Worm (Caenorhabditis elegans) whole organism, L1 larva: ENCODE measurements around the gene igeg-2.

Experiments used
- C04F5.9 ChIP-seq: sonication (generic microtip); optimal IDR thresholded peaks from 2 replicates; lab custom pipeline; 2016; ENCODE audit warnings: missing genetic modification characterization, missing compliant biosample characterization
- C16A3.4 ChIP-seq: fragments of 150-350 bp; optimal IDR thresholded peaks from 2 replicates; lab custom pipeline; 2014; ENCODE audit warnings: missing biosample characterization, missing genetic modification characterization
- blmp-1 ChIP-seq: fragments of 150-350 bp; optimal IDR thresholded peaks from 2 replicates; lab custom pipeline; 2014; ENCODE audit warnings: missing biosample characterization, missing genetic modification characterization
- ceh-63 ChIP-seq: fragments of 200-800 bp; sonication (Bioruptor generic); optimal IDR thresholded peaks from 2 replicates; lab custom pipeline; 2018; ENCODE audit warnings: mild to moderate bottlenecking, missing genetic modification characterization, missing compliant biosample characterization
- ceh-82 ChIP-seq, 3 experiments: fragments of 150-350 bp in 1 of 3; sonication (generic microtip) in 2 of 3; optimal IDR thresholded peaks; 2 replicates each; lab custom pipeline; 2014 to 2017; ENCODE audit warnings: missing biosample characterization in 3 of 3, missing genetic modification characterization in 3 of 3
- dpl-1 ChIP-seq, 3 experiments: fragments of 150-350 bp in 2 of 3; sonication (generic microtip) in 1 of 3; optimal IDR thresholded peaks; 2 replicates each; lab custom pipeline; 2014 to 2017; ENCODE audit warnings: missing biosample characterization in 3 of 3, missing genetic modification characterization in 3 of 3, missing genetic modification reagents in 3 of 3
- efl-1 ChIP-seq, 4 experiments: fragments of 150-350 bp; optimal IDR thresholded peaks in 3 of 4; peaks in 1 of 4; 1 replicate in 1 of 4; 2 replicates in 3 of 4; lab custom pipeline; 2014; ENCODE audit warnings: missing biosample characterization in 2 of 4, missing genetic modification characterization in 2 of 4, missing genetic modification reagents in 2 of 4
- efl-3 ChIP-seq: fragments of 200-800 bp; sonication (Bioruptor generic); optimal IDR thresholded peaks from 2 replicates; lab custom pipeline; 2018; ENCODE audit warnings: mild to moderate bottlenecking, missing genetic modification characterization, missing compliant biosample characterization
- egl-13 ChIP-seq: sonication (generic microtip); optimal IDR thresholded peaks from 2 replicates; lab custom pipeline; 2016; ENCODE audit warnings: missing genotype, missing genetic modification reagents, missing genetic modification characterization, missing compliant biosample characterization
- elt-3 ChIP-seq, 6 experiments: fragments of 150-350 bp in 1 of 6; sonication (generic microtip); optimal IDR thresholded peaks; 2 replicates each; lab custom pipeline; 2017 to 2018; ENCODE audit warnings: missing biosample characterization in 6 of 6, missing genetic modification characterization in 6 of 6, inconsistent platforms in 1 of 6
- fkh-4 ChIP-seq: sonication (generic microtip); optimal IDR thresholded peaks from 2 replicates; lab custom pipeline; 2016; ENCODE audit warnings: missing compliant biosample characterization, missing genetic modification characterization, borderline replicate concordance
- fkh-8 ChIP-seq: sonication (generic microtip); optimal IDR thresholded peaks from 2 replicates; lab custom pipeline; 2016; ENCODE audit warnings: mild to moderate bottlenecking, missing genetic modification characterization, missing compliant biosample characterization
- isw-1 ChIP-seq: fragments of 200-800 bp; sonication (Bioruptor generic); IDR thresholded peaks from 2 replicates; pipeline ENCODE4 v1.3.6; 2022; ENCODE audit warnings: missing genetic modification characterization, missing compliant biosample characterization
- jun-1 ChIP-seq: fragments of 150-350 bp; optimal IDR thresholded peaks from 2 replicates; lab custom pipeline; 2014; ENCODE audit warnings: missing biosample characterization, missing genetic modification reagents, missing genetic modification characterization
- lin-14 ChIP-seq: fragments of 200-800 bp; sonication (Bioruptor generic); optimal IDR thresholded peaks from 2 replicates; lab custom pipeline; 2018; ENCODE audit warnings: mild to moderate bottlenecking, missing genetic modification characterization, moderate library complexity, missing compliant biosample characterization
- lin-15B ChIP-seq: fragments of 150-350 bp; sonication (generic microtip); optimal IDR thresholded peaks from 3 replicates; lab custom pipeline; 2014; ENCODE audit warnings: missing biosample characterization, missing genetic modification characterization
- lin-35 ChIP-seq, 2 experiments: fragments of 150-350 bp; optimal IDR thresholded peaks; 2 replicates each; lab custom pipeline; 2014; ENCODE audit warnings: missing biosample characterization in 2 of 2, missing genetic modification characterization in 2 of 2, missing genetic modification reagents in 2 of 2
- lir-3 ChIP-seq: sonication (generic microtip); optimal IDR thresholded peaks from 2 replicates; lab custom pipeline; 2016; ENCODE audit warnings: mild to moderate bottlenecking, missing genetic modification characterization, moderate library complexity, missing compliant biosample characterization; ENCODE audit not compliant: poor library complexity
- lsy-2 ChIP-seq, 2 experiments: fragments of 150-350 bp; optimal IDR thresholded peaks; 2 replicates each; lab custom pipeline; 2014; ENCODE audit warnings: missing biosample characterization in 2 of 2, missing genetic modification characterization in 2 of 2
- mab-9 ChIP-seq: fragments of 200-800 bp; sonication (Bioruptor generic); IDR thresholded peaks from 2 replicates; pipeline ENCODE4 v1.3.6; 2022; ENCODE audit warnings: missing genetic modification reagents, missing genetic modification characterization, missing compliant biosample characterization
- mdl-1 ChIP-seq, 2 experiments: fragments of 150-350 bp; optimal IDR thresholded peaks; 2 replicates each; lab custom pipeline; 2014 to 2017; ENCODE audit warnings: missing biosample characterization in 2 of 2, missing genetic modification characterization in 2 of 2, inconsistent platforms in 1 of 2
- nhr-20 ChIP-seq: sonication (generic microtip); optimal IDR thresholded peaks from 2 replicates; lab custom pipeline; 2016; ENCODE audit warnings: mild to moderate bottlenecking, missing genetic modification characterization, missing compliant biosample characterization
- nhr-47 ChIP-seq: sonication (generic microtip); optimal IDR thresholded peaks from 2 replicates; lab custom pipeline; 2016; ENCODE audit warnings: mild to moderate bottlenecking, missing genetic modification characterization, moderate library complexity, missing compliant biosample characterization
- nhr-71 ChIP-seq: sonication (generic microtip); optimal IDR thresholded peaks from 2 replicates; lab custom pipeline; 2016; ENCODE audit warnings: mild to moderate bottlenecking, missing genetic modification characterization, moderate library complexity, missing compliant biosample characterization
- nhr-77 ChIP-seq: fragments of 150-350 bp; optimal IDR thresholded peaks from 2 replicates; lab custom pipeline; 2014; ENCODE audit warnings: missing biosample characterization, missing genetic modification characterization
- nhr-84 ChIP-seq: sonication (generic microtip); optimal IDR thresholded peaks from 2 replicates; lab custom pipeline; 2017; ENCODE audit warnings: missing biosample characterization, missing genetic modification characterization
- nhr-90 ChIP-seq: sonication (generic microtip); optimal IDR thresholded peaks from 2 replicates; lab custom pipeline; 2016; ENCODE audit warnings: mild to moderate bottlenecking, missing genetic modification characterization, missing compliant biosample characterization; ENCODE audit not compliant: poor library complexity
- pag-3 ChIP-seq: sonication (generic microtip); optimal IDR thresholded peaks from 2 replicates; lab custom pipeline; 2017; ENCODE audit warnings: missing genetic modification characterization, mild to moderate bottlenecking, missing compliant biosample characterization, antibody characterized with exemption, borderline replicate concordance; ENCODE audit not compliant: insufficient read depth
- pax-3 ChIP-seq: fragments of 200-800 bp; sonication (Bioruptor generic); optimal IDR thresholded peaks from 2 replicates; lab custom pipeline; 2018; ENCODE audit warnings: mild to moderate bottlenecking, missing genetic modification characterization, moderate library complexity, missing compliant biosample characterization
- pqm-1 ChIP-seq: sonication (generic microtip); optimal IDR thresholded peaks from 3 replicates; lab custom pipeline; 2017; ENCODE audit warnings: missing biosample characterization, missing genetic modification characterization
- rnt-1 ChIP-seq: sonication (generic microtip); optimal IDR thresholded peaks from 2 replicates; lab custom pipeline; 2016; ENCODE audit warnings: mild to moderate bottlenecking, missing genetic modification characterization, moderate library complexity, missing compliant biosample characterization
- snpc-4 ChIP-seq: fragments of 150-350 bp; optimal IDR thresholded peaks from 2 replicates; lab custom pipeline; 2014; ENCODE audit warnings: missing biosample characterization, missing genetic modification characterization
- snu-23 ChIP-seq: sonication (generic microtip); optimal IDR thresholded peaks from 2 replicates; lab custom pipeline; 2016; ENCODE audit warnings: missing genetic modification characterization, missing compliant biosample characterization
- sox-4 ChIP-seq: sonication (generic microtip); optimal IDR thresholded peaks from 2 replicates; lab custom pipeline; 2016; ENCODE audit warnings: missing genetic modification characterization, missing compliant biosample characterization
- sptf-1 ChIP-seq: fragments of 150-350 bp; optimal IDR thresholded peaks from 2 replicates; lab custom pipeline; 2014; ENCODE audit warnings: missing biosample characterization, missing genetic modification characterization
- sup-37 ChIP-seq: fragments of 200-800 bp; sonication (Bioruptor generic); optimal IDR thresholded peaks from 2 replicates; lab custom pipeline; 2018; ENCODE audit warnings: mild to moderate bottlenecking, missing genetic modification characterization, missing compliant biosample characterization
- swsn-7 ChIP-seq: sonication (generic microtip); optimal IDR thresholded peaks from 2 replicates; lab custom pipeline; 2016; ENCODE audit warnings: missing genetic modification characterization, missing compliant biosample characterization
- unc-130 ChIP-seq: fragments of 150-350 bp; optimal IDR thresholded peaks from 2 replicates; lab custom pipeline; 2017; ENCODE audit warnings: missing biosample characterization, missing genetic modification characterization, inconsistent platforms
- unc-86 ChIP-seq: sonication (generic microtip); optimal IDR thresholded peaks from 2 replicates; lab custom pipeline; 2016; ENCODE audit warnings: missing genetic modification characterization, missing compliant biosample characterization
- vab-15 ChIP-seq: sonication (generic microtip); optimal IDR thresholded peaks from 2 replicates; lab custom pipeline; 2017; ENCODE audit warnings: missing genotype, mild to moderate bottlenecking, missing genetic modification characterization, missing compliant biosample characterization
- xbp-1 ChIP-seq: sonication (generic microtip); optimal IDR thresholded peaks from 2 replicates; lab custom pipeline; 2016; ENCODE audit warnings: missing genetic modification characterization, missing compliant biosample characterization
- zip-4 ChIP-seq: fragments of 200-800 bp; sonication (Bioruptor generic); optimal IDR thresholded peaks from 2 replicates; lab custom pipeline; 2018; ENCODE audit warnings: mild to moderate bottlenecking, missing genetic modification characterization, moderate library complexity, missing compliant biosample characterization
- ztf-11 ChIP-seq, 2 experiments: sonication (generic microtip); optimal IDR thresholded peaks; 2 replicates each; lab custom pipeline; 2016 to 2017; ENCODE audit warnings: missing genetic modification characterization in 2 of 2, missing biosample characterization in 1 of 2, missing compliant biosample characterization in 1 of 2
- ztf-4 ChIP-seq: fragments of 150-350 bp; optimal IDR thresholded peaks from 2 replicates; lab custom pipeline; 2014; ENCODE audit warnings: missing biosample characterization, missing genetic modification characterization

Gene igeg-2

DNA sequence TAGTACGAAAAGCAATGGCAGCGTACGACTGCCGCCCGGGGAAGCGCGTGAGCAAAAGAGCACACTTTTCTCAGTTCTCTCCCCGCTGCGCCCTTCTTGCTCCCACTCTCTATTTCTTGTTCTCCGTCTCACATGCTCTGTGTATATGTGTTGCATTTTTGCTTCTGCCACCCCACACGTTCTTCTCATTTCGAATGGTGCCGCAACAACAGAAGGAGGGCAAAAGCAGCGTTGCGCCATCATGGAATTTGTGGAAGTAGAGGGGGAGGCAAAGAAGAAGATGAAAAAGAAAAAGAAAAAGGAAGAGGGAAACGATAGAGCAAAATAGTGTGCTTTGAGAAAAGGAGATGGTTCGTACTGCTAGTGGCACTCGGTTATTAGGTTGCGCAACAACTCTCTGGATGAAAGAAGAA is 20.9 kb upstream of the igeg-2 start (continued):
- peak; percentile 82 for TF ChIP-seq nhr-71 (tag; lab: Kevin White, UChicago)

DNA sequence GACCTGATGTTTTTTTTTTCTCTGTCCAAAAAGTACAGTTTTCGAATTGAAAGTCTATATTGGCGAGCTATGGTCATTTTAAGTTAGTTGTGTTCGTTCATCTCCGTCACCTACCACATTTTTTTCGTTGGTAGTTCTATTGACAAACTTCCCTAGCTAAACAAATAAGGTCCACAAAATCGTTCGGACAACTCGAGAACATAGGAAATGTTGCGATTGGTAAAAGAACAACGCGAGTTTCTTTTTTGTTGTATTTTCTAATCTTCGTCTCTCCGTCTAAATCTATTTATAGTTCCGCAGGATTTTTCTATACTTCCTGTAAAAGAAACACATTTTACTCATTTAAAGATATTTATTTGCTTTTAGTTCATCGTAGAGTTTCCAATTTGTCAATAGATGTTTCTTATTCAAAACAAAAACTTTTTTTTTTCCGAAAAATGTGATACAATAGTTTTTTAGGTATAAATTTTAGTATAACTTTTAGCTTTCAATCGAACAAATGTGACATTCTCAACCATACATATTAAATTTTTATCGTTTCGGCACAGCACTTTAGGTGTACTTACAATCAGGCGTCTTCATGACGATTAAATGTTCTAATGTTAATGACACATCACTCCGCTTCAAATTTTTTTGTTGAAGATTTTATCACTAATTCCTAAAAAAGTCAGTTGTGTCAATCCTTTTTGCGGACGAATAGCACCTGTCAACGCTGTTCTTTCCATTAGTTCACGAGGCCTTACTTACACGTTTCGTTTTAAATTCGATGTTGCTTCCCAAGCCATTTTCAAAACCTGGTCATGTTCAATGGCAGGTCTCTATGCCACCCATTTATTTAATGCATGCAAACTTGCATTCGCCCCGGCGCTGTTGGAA is 20.2 kb upstream of the igeg-2 start:
- TF ChIP-seq vab-15 (tag; lab: Kevin White, UChicago): no peak
- TF ChIP-seq efl-1 (optimal IDR thresholded peaks at IDR 0.05; lab: Kevin White, UChicago): no peak
- peak in 1 of 2 experiments; percentile 59 for TF ChIP-seq efl-1 (GFP tag; optimal IDR thresholded peaks at IDR 0.05 in 1 of 2; lab: Kevin White, UChicago)
- no peak for TF ChIP-seq pax-3

DNA sequence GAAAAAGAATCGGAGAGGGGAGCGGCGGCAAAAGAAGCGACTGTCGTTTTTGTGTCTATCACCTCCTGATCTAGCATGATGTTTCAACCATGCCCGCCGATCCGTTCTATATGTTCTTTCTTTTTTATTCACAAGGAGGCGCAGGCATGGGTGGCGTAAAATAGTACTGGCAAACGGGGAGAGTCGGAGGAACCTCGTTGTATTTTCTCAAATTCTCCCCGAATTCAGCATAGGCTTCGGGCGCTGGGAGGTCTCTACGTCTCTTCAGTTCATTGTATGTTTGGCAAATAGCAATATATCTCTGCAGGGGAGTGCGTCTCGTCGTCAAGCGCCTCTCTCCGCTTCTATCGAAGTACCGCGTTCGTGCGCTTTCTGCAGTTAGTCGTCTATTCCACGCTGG is 18.8 kb upstream of the igeg-2 start, which contains the start of gene lin-14:
TSS of gene lin-14 (plus strand) at position 346 of the 400 bp plus-strand sequence.
- TF ChIP-seq nhr-84 (tag; lab: Kevin White, UChicago) (no peak), zip-4 (no peak), mab-9 (GFP tag; lab: Robert Waterston, UW) (no peak), unc-86 (tag; lab: Kevin White, UChicago) (peak; percentile 20), vab-15 (tag; lab: Kevin White, UChicago) (no peak), unc-130 (tag; lab: Kevin White, UChicago) (peak; percentile 85), mdl-1 (tag; optimal IDR thresholded peaks at IDR 0.05; lab: Kevin White, UChicago) (peak in 1 of 2 experiments; percentile 64), swsn-7 (tag; lab: Kevin White, UChicago) (peak; percentile 73), nhr-90 (peak; percentile 62), pag-3 (tag; lab: Kevin White, UChicago) (peak; percentile 38), snu-23 (GFP tag; lab: Kevin White, UChicago) (peak; percentile 86), snpc-4 (tag; lab: Kevin White, UChicago) (no peak), fkh-8 (tag; lab: Kevin White, UChicago) (peak; percentile 50), jun-1 (tag; lab: Kevin White, UChicago) (peak; percentile 60), lin-15B (tag; lab: Kevin White, UChicago) (no peak), ceh-82 (tag; optimal IDR thresholded peaks at IDR 0.05; lab: Kevin White, UChicago) (peak; percentile 14 to 64 (median 58)), egl-13 (tag; lab: Kevin White, UChicago) (peak; percentile 27), sox-4 (no peak), xbp-1 (tag; lab: Kevin White, UChicago) (peak; percentile 52), ztf-11 (tag; optimal IDR thresholded peaks at IDR 0.05; lab: Kevin White, UChicago) (no peak), lsy-2 (tag; optimal IDR thresholded peaks at IDR 0.05; lab: Kevin White, UChicago) (peak; percentile 35 to 67), dpl-1 (GFP tag; optimal IDR thresholded peaks at IDR 0.05; lab: Kevin White, UChicago) (peak in 1 of 3 experiments; percentile 13), fkh-4 (tag; lab: Kevin White, UChicago) (no peak), lin-14 (GFP tag; lab: Kevin White, UChicago) (peak; percentile 99), efl-3 (GFP tag; lab: Kevin White, UChicago) (no peak), elt-3 (tag; optimal IDR thresholded peaks at IDR 0.05; lab: Kevin White, UChicago) (peak in 2 of 6 experiments; percentile 57 to 68), isw-1 (GFP tag; lab: Robert Waterston, UW) (no peak), ceh-63 (GFP tag; lab: Kevin White, UChicago) (no peak), nhr-20 (tag; lab: Kevin White, UChicago) (peak; percentile 85), C04F5.9 (tag; lab: Kevin White, UChicago) (no peak), sptf-1 (no peak), lir-3 (tag; lab: Kevin White, UChicago) (peak; percentile 5), C16A3.4 (tag; lab: Kevin White, UChicago) (peak; percentile 62), pqm-1 (tag; lab: Kevin White, UChicago) (no peak), nhr-47 (tag; lab: Kevin White, UChicago) (peak; percentile 66), nhr-77 (peak; percentile 67), rnt-1 (tag; lab: Kevin White, UChicago) (peak; percentile 51), nhr-71 (tag; lab: Kevin White, UChicago) (peak; percentile 86), blmp-1 (tag; lab: Kevin White, UChicago) (peak; percentile 75), ztf-4 (tag; lab: Kevin White, UChicago) (peak; percentile 1), sup-37 (GFP tag; lab: Kevin White, UChicago) (peak; percentile 3), efl-1 (optimal IDR thresholded peaks at IDR 0.05; lab: Kevin White, UChicago) (peak; percentile 25 to 68), efl-1 (GFP tag; optimal IDR thresholded peaks at IDR 0.05 in 1 of 2; lab: Kevin White, UChicago) (peak in 1 of 2 experiments; percentile 94), lin-35 (GFP tag; optimal IDR thresholded peaks at IDR 0.05; lab: Kevin White, UChicago) (peak; percentile 25 to 50)
